Fruit fly (Drosophila melanogaster) whole organism, prepupa: Measurements from ENCODE around the gene CG5953.

Source experiments
- CG10631 ChIP-seq: fragments of 200-800 bp; sonication (Bioruptor generic); optimal IDR thresholded peaks from 2 replicates; lab custom pipeline; 2016; ENCODE audit warnings: missing biosample characterization, missing genetic modification characterization
- CG11762 ChIP-seq: fragments of 200-800 bp; sonication (Bioruptor generic); optimal IDR thresholded peaks from 3 replicates; lab custom pipeline; 2016; ENCODE audit warnings: missing biosample characterization, missing genetic modification characterization; ENCODE audit not compliant: insufficient read depth
- CG11902 ChIP-seq: fragments of 200-800 bp; sonication (Bioruptor generic); optimal IDR thresholded peaks from 3 replicates; lab custom pipeline; 2016; ENCODE audit warnings: missing biosample characterization, missing genetic modification characterization
- CG15336 ChIP-seq: fragments of 200-800 bp; sonication (Bioruptor generic); IDR thresholded peaks from 2 replicates; pipeline ENCODE4 v1.3.6; 2022; ENCODE audit warnings: missing biosample characterization, missing genetic modification characterization
- CG1621 ChIP-seq: fragments of 200-800 bp; sonication (Bioruptor generic); optimal IDR thresholded peaks from 3 replicates; lab custom pipeline; 2018; ENCODE audit warnings: missing biosample characterization, mild to moderate bottlenecking, missing genetic modification characterization
- CG3032 ChIP-seq: fragments of 200-800 bp; optimal IDR thresholded peaks from 2 replicates; lab custom pipeline; 2019; ENCODE audit warnings: missing biosample characterization, mild to moderate bottlenecking, missing genetic modification characterization, moderate library complexity
- CG31627 ChIP-seq: fragments of 200-800 bp; sonication (Bioruptor generic); optimal IDR thresholded peaks from 3 replicates; lab custom pipeline; 2016; ENCODE audit warnings: missing biosample characterization, missing genetic modification characterization
- CG32006 ChIP-seq: fragments of 200-800 bp; sonication (Bioruptor generic); optimal IDR thresholded peaks from 3 replicates; lab custom pipeline; 2017; ENCODE audit warnings: missing biosample characterization, mild to moderate bottlenecking, missing genetic modification characterization
- CG34406 ChIP-seq: fragments of 200-800 bp; sonication (Bioruptor generic); optimal IDR thresholded peaks from 3 replicates; lab custom pipeline; 2016; ENCODE audit warnings: missing biosample characterization, missing genetic modification characterization
- CG3919 ChIP-seq: fragments of 200-800 bp; sonication (Bioruptor generic); optimal IDR thresholded peaks from 3 replicates; lab custom pipeline; 2016; ENCODE audit warnings: missing biosample characterization, missing genetic modification characterization
- CG4318 ChIP-seq: fragments of 200-800 bp; sonication (Bioruptor generic); optimal IDR thresholded peaks from 3 replicates; lab custom pipeline; 2017; ENCODE audit warnings: missing biosample characterization, mild to moderate bottlenecking, missing genetic modification characterization
- CG6163 ChIP-seq: fragments of 200-800 bp; sonication (Bioruptor generic); IDR thresholded peaks from 3 replicates; pipeline ENCODE4 v1.3.6; 2022; ENCODE audit warnings: missing biosample characterization, missing genetic modification characterization
- CG6276 ChIP-seq: fragments of 200-800 bp; sonication (Bioruptor generic); optimal IDR thresholded peaks from 2 replicates; lab custom pipeline; 2017; ENCODE audit warnings: missing biosample characterization, mild to moderate bottlenecking, missing genetic modification characterization
- CG6854 ChIP-seq: fragments of 200-800 bp; sonication (Bioruptor generic); optimal IDR thresholded peaks from 2 replicates; lab custom pipeline; 2017; ENCODE audit warnings: missing biosample characterization, mild to moderate bottlenecking, missing genetic modification characterization
- CG7368 ChIP-seq: fragments of 200-800 bp; sonication (Bioruptor generic); optimal IDR thresholded peaks from 3 replicates; lab custom pipeline; 2016; ENCODE audit warnings: missing biosample characterization, missing genetic modification characterization
- CG8119 ChIP-seq: fragments of 200-800 bp; sonication (Bioruptor generic); IDR thresholded peaks from 3 replicates; pipeline ENCODE4 v1.3.6; 2022; ENCODE audit warnings: missing biosample characterization, missing genetic modification characterization
- CG8319 ChIP-seq: fragments of 200-800 bp; sonication (Bioruptor generic); optimal IDR thresholded peaks from 3 replicates; lab custom pipeline; 2016; ENCODE audit warnings: missing biosample characterization, missing genetic modification characterization
- CG8632 ChIP-seq: fragments of 200-800 bp; sonication (Bioruptor generic); optimal IDR thresholded peaks from 3 replicates; lab custom pipeline; 2016; ENCODE audit warnings: missing biosample characterization, missing genetic modification characterization
- CG9139 ChIP-seq: fragments of 200-800 bp; sonication (Bioruptor generic); optimal IDR thresholded peaks from 3 replicates; lab custom pipeline; 2017; ENCODE audit warnings: missing biosample characterization, mild to moderate bottlenecking, missing genetic modification characterization
- Eip78C ChIP-seq: fragments of 200-800 bp; sonication (Bioruptor generic); peaks from one replicate; lab custom pipeline; 2016; ENCODE audit warnings: missing biosample characterization, missing genetic modification characterization
- Eip93F ChIP-seq: fragments of 200-800 bp; sonication (Bioruptor generic); optimal IDR thresholded peaks from 2 replicates; lab custom pipeline; 2016; ENCODE audit warnings: missing biosample characterization, mild to moderate bottlenecking, missing genetic modification characterization
- Gug ChIP-seq: fragments of 200-800 bp; sonication (Bioruptor generic); IDR thresholded peaks from 2 replicates; pipeline ENCODE4 v1.3.6; 2022; ENCODE audit warnings: missing biosample characterization, missing genetic modification characterization
- Hr38 ChIP-seq: sonication (Bioruptor generic); optimal IDR thresholded peaks from 2 replicates; lab custom pipeline; 2016; ENCODE audit warnings: missing biosample characterization, missing genetic modification characterization
- Lpt ChIP-seq: fragments of 200-800 bp; sonication (Bioruptor generic); optimal IDR thresholded peaks from 3 replicates; lab custom pipeline; 2016; ENCODE audit warnings: missing biosample characterization, missing genetic modification characterization
- Met ChIP-seq: fragments of 200-800 bp; sonication (Bioruptor generic); optimal IDR thresholded peaks from 3 replicates; lab custom pipeline; 2016; ENCODE audit warnings: missing biosample characterization, missing genetic modification characterization
- OdsH ChIP-seq: fragments of 200-800 bp; sonication (Bioruptor generic); optimal IDR thresholded peaks from 3 replicates; lab custom pipeline; 2016; ENCODE audit warnings: missing biosample characterization, missing genetic modification characterization
- Sox102F ChIP-seq: fragments of 200-800 bp; sonication (Bioruptor generic); optimal IDR thresholded peaks from 2 replicates; lab custom pipeline; 2016; ENCODE audit warnings: missing biosample characterization, mild to moderate bottlenecking, missing genetic modification characterization
- Sox14 ChIP-seq: fragments of 200-800 bp; sonication (Bioruptor generic); optimal IDR thresholded peaks from 3 replicates; lab custom pipeline; 2016; ENCODE audit warnings: missing biosample characterization, missing genetic modification characterization
- achi ChIP-seq: fragments of 200-800 bp; sonication (Bioruptor generic); optimal IDR thresholded peaks from 3 replicates; lab custom pipeline; 2016; ENCODE audit warnings: missing biosample characterization, missing genetic modification characterization
- acj6 ChIP-seq: fragments of 200-800 bp; sonication (Bioruptor generic); optimal IDR thresholded peaks from 3 replicates; lab custom pipeline; 2016; ENCODE audit warnings: missing biosample characterization, missing genetic modification characterization
- cyc ChIP-seq: fragments of 200-800 bp; sonication (Bioruptor generic); optimal IDR thresholded peaks from 3 replicates; lab custom pipeline; 2016; ENCODE audit warnings: missing biosample characterization, missing genetic modification characterization
- dac ChIP-seq: fragments of 200-800 bp; sonication (Bioruptor generic); optimal IDR thresholded peaks from 2 replicates; lab custom pipeline; 2017; ENCODE audit warnings: missing biosample characterization, mild to moderate bottlenecking, missing genetic modification characterization
- dsx ChIP-seq: fragments of 200-800 bp; optimal IDR thresholded peaks from 3 replicates; lab custom pipeline; 2019; ENCODE audit warnings: missing biosample characterization, mild to moderate bottlenecking, missing genetic modification characterization, moderate library complexity; ENCODE audit not compliant: poor library complexity, severe bottlenecking
- eg ChIP-seq: fragments of 200-800 bp; sonication (Bioruptor generic); IDR thresholded peaks from 3 replicates; pipeline ENCODE4 v1.3.6; 2022; ENCODE audit warnings: missing biosample characterization, missing genetic modification characterization
- esn ChIP-seq: fragments of 200-800 bp; sonication (Bioruptor generic); optimal IDR thresholded peaks from 2 replicates; lab custom pipeline; 2016; ENCODE audit warnings: missing biosample characterization, mild to moderate bottlenecking, missing genetic modification characterization, moderate library complexity
- fd59A ChIP-seq: fragments of 200-800 bp; sonication (Bioruptor generic); optimal IDR thresholded peaks from 2 replicates; lab custom pipeline; 2017; ENCODE audit warnings: missing biosample characterization, mild to moderate bottlenecking, missing genetic modification characterization, missing genetic modification reagents
- fd85E ChIP-seq: fragments of 200-800 bp; sonication (Bioruptor generic); optimal IDR thresholded peaks from 3 replicates; lab custom pipeline; 2016; ENCODE audit warnings: missing biosample characterization, missing genetic modification characterization
- lz ChIP-seq: fragments of 200-800 bp; sonication (Bioruptor generic); optimal IDR thresholded peaks from 3 replicates; lab custom pipeline; 2016; ENCODE audit warnings: missing biosample characterization, missing genetic modification characterization
- net ChIP-seq: fragments of 200-800 bp; sonication (Bioruptor generic); optimal IDR thresholded peaks from 3 replicates; lab custom pipeline; 2016; ENCODE audit warnings: missing biosample characterization, missing genetic modification characterization
- pdm3 ChIP-seq: fragments of 200-800 bp; sonication (Bioruptor generic); optimal IDR thresholded peaks from 3 replicates; lab custom pipeline; 2016; ENCODE audit warnings: missing biosample characterization, missing genetic modification characterization
- spab ChIP-seq: fragments of 200-800 bp; sonication (Bioruptor generic); optimal IDR thresholded peaks from 2 replicates; lab custom pipeline; 2017; ENCODE audit warnings: missing biosample characterization, mild to moderate bottlenecking, missing genetic modification characterization, missing genetic modification reagents
- ss ChIP-seq, 2 experiments: fragments of 200-800 bp; sonication (Bioruptor generic); optimal IDR thresholded peaks; 2 replicates in 1 of 2; 3 replicates in 1 of 2; lab custom pipeline; 2017 to 2018; ENCODE audit warnings: mild to moderate bottlenecking in 2 of 2, missing biosample characterization in 2 of 2, missing genetic modification characterization in 2 of 2, moderate library complexity in 1 of 2
- svp ChIP-seq: fragments of 200-800 bp; sonication (Bioruptor generic); peaks from one replicate; lab custom pipeline; 2016; ENCODE audit warnings: missing biosample characterization, missing genetic modification characterization
- topi ChIP-seq: fragments of 200-800 bp; sonication (Bioruptor generic); optimal IDR thresholded peaks from 3 replicates; lab custom pipeline; 2016; ENCODE audit warnings: missing biosample characterization, missing genetic modification characterization
- vri ChIP-seq: fragments of 200-800 bp; sonication (Bioruptor generic); optimal IDR thresholded peaks from 3 replicates; lab custom pipeline; 2016; ENCODE audit warnings: missing biosample characterization, mild to moderate bottlenecking, missing genetic modification characterization

CG5953 gene

DNA sequence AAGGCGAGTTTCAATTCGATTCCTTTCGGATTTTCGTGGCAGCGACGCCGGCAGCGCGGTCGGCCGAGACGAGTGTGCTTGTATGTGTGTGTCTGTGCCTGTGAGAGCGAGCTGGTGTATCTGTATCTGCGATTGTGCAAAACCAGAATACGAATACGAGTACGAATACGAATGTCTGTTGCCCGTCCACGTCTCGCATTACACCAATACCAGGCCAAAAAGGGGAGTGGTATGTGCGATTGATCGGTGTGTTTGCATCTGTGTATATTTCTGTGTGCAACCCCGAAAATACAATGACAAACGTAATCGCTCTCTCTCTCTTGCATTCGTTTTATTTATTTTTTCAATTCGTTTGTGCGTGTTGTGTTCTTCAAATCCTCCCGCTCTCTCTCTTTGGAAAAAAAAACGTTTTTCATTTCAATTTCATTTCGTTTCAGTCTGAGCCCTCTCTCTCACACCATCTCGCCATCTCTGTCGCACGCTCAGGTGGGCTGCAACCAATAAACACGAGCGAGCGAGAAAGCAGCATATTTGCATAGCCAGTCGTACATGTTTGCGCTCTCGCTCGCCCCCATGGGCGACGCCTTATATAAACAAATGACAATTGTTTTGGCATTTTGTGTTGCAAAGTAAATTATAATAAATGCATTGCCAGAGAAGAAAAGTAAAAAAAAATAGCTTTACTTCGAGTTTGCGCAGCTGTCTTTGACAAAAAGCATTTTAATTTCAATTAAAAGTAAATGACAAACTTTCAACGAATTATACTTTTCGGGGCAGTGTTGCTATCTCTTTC, 46.5 kb downstream of the CG5953 start (continued):
- TF ChIP-seq CG3032 (tag; lab: Kevin White, UChicago) = peak; percentile 25
- peak; percentile 41 for TF ChIP-seq eg
- TF ChIP-seq cyc (GFP tag; lab: Kevin White, UChicago) = peak; percentile 24
- no peak for TF ChIP-seq CG6854 (GFP tag; lab: Kevin White, UChicago)
- peak; percentile 17 for TF ChIP-seq spab (GFP tag; lab: Kevin White, UChicago)
- TF ChIP-seq CG6276 = no peak
- peak; percentile 23 for TF ChIP-seq acj6 (GFP tag; lab: Kevin White, UChicago)
- no peak for TF ChIP-seq CG8319 (GFP tag; lab: Kevin White, UChicago)
- peak; percentile 50 for TF ChIP-seq CG8632 (GFP tag; lab: Kevin White, UChicago)
- peak; percentile 14 for TF ChIP-seq CG7368 (GFP tag; lab: Kevin White, UChicago)

DNA sequence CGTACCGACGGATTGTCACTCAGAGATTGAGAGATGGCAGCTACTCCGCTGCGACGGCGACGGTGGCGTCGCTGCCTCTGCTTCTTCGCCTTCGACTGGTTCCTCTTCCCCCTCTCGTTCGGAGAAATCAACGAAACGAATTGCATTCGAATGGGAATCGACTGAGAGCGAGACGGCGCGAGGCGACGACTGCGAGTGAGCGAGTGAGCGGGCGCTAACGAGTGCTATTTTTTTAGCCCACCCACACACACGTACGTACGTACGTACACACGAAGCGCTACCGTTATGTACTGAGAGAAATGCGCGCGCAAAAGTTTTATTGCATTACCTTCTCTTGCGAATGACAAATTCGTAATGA, 47.1 kb downstream of the CG5953 start, which contains the start of gene dac:
Gene dac (minus strand): TSS at position 356 of the 358 bp plus-strand sequence.
- TF ChIP-seq Eip78C (GFP tag; lab: Kevin White, UChicago) (peak; percentile 1), Lpt (GFP tag; lab: Kevin White, UChicago) (no peak), dac (GFP tag; lab: Kevin White, UChicago) (peak; percentile 58), achi (GFP tag; lab: Kevin White, UChicago) (no peak), CG31627 (no peak), esn (GFP tag; lab: Kevin White, UChicago) (no peak), CG8632 (GFP tag; lab: Kevin White, UChicago) (no peak), CG11902 (GFP tag; lab: Kevin White, UChicago) (no peak), CG4318 (GFP tag; lab: Kevin White, UChicago) (no peak), CG10631 (GFP tag; lab: Kevin White, UChicago) (no peak), Met (GFP tag; lab: Kevin White, UChicago) (no peak), Eip93F (GFP tag; lab: Kevin White, UChicago) (no peak), Gug (GFP tag; lab: Robert Waterston, UW) (no peak), CG15336 (GFP tag; lab: Robert Waterston, UW) (no peak), ss (GFP tag; optimal IDR thresholded peaks at IDR 0.05; lab: Kevin White, UChicago) (no peak), svp (GFP tag; lab: Kevin White, UChicago) (peak; percentile 52), CG6163 (peak; percentile 33; the same call in 1 of the 3 replicates), Sox102F (GFP tag; lab: Kevin White, UChicago) (no peak), CG34406 (GFP tag; lab: Kevin White, UChicago) (no peak), net (no peak), CG1621 (tag; lab: Kevin White, UChicago) (no peak), CG3919 (no peak), CG3032 (tag; lab: Kevin White, UChicago) (no peak), CG7368 (GFP tag; lab: Kevin White, UChicago) (no peak), CG32006 (GFP tag; lab: Kevin White, UChicago) (no peak), OdsH (GFP tag; lab: Kevin White, UChicago) (no peak), lz (GFP tag; lab: Kevin White, UChicago) (no peak), fd85E (no peak), fd59A (GFP tag; lab: Kevin White, UChicago) (no peak)

- TF ChIP-seq CG34406 (GFP tag; lab: Kevin White, UChicago) (peak; percentile 47), dsx (GFP tag; lab: Kevin White, UChicago) (peak; percentile 20), CG4318 (GFP tag; lab: Kevin White, UChicago) (no peak), svp (GFP tag; lab: Kevin White, UChicago) (peak; percentile 63), dac (GFP tag; lab: Kevin White, UChicago) (no peak), CG6163 (peak; percentile 75), CG32006 (GFP tag; lab: Kevin White, UChicago) (peak; percentile 39), CG9139 (GFP tag; lab: Kevin White, UChicago) (peak; percentile 38), fd85E (no peak), ss (GFP tag; optimal IDR thresholded peaks at IDR 0.05; lab: Kevin White, UChicago) (peak in 1 of 2 experiments; percentile 41), CG31627 (peak; percentile 8), cyc (GFP tag; lab: Kevin White, UChicago) (peak; percentile 6), Sox14 (GFP tag; lab: Kevin White, UChicago) (no peak), pdm3 (peak; percentile 37), CG6854 (GFP tag; lab: Kevin White, UChicago) (peak; percentile 4), CG15336 (GFP tag; lab: Robert Waterston, UW) (no peak), vri (GFP tag; lab: Kevin White, UChicago) (no peak), CG11762 (GFP tag; lab: Kevin White, UChicago) (peak; percentile 44), CG8119 (GFP tag; lab: Robert Waterston, UW) (no peak), CG7368 (GFP tag; lab: Kevin White, UChicago) (peak; percentile 55), Hr38 (no peak), acj6 (GFP tag; lab: Kevin White, UChicago) (peak; percentile 50), lz (GFP tag; lab: Kevin White, UChicago) (peak; percentile 13), CG8632 (GFP tag; lab: Kevin White, UChicago) (peak; percentile 46), topi (GFP tag; lab: Kevin White, UChicago) (peak; percentile 57)
Measured at dm6 chr2L:16476517-16476916, 56.2 kb downstream of the CG5953 start.
